Worm (Caenorhabditis elegans) whole organism, L4 larva: ENCODE results near the gene vps-36.

Experiments used
- F10B5.3 ChIP-seq: sonication (generic microtip); optimal IDR thresholded peaks from 2 replicates; lab custom pipeline; 2016; ENCODE audit warnings: mild to moderate bottlenecking, missing genetic modification characterization, missing compliant biosample characterization
- ZK546.5 ChIP-seq, 2 experiments: sonication (generic microtip); optimal IDR thresholded peaks; 2 replicates each; lab custom pipeline; 2017; ENCODE audit warnings: missing biosample characterization in 2 of 2, missing genetic modification characterization in 2 of 2
- daf-8 ChIP-seq: fragments of 200-800 bp; sonication (Bioruptor generic); IDR thresholded peaks from 2 replicates; pipeline ENCODE4 v1.3.6; 2022; ENCODE audit warnings: missing genetic modification characterization, missing compliant biosample characterization
- fkh-10 ChIP-seq: fragments of 150-350 bp; optimal IDR thresholded peaks from 2 replicates; lab custom pipeline; 2014; ENCODE audit warnings: missing biosample characterization, missing genetic modification reagents, missing genetic modification characterization
- nhr-25 ChIP-seq: sonication (generic microtip); optimal IDR thresholded peaks from 2 replicates; lab custom pipeline; 2017; ENCODE audit warnings: missing genetic modification characterization, mild to moderate bottlenecking, missing compliant biosample characterization, antibody characterized with exemption, moderate library complexity, borderline replicate concordance; ENCODE audit not compliant: insufficient read depth
- pqm-1 ChIP-seq: sonication (generic microtip); optimal IDR thresholded peaks from 2 replicates; lab custom pipeline; 2017; ENCODE audit warnings: missing biosample characterization, missing genetic modification characterization
- ztf-11 ChIP-seq: fragments of 150-350 bp; optimal IDR thresholded peaks from 2 replicates; lab custom pipeline; 2014; ENCODE audit warnings: missing biosample characterization, missing genetic modification characterization

- TF ChIP-seq F10B5.3 (no peak), pqm-1 (tag; lab: Kevin White, UChicago) (no peak), daf-8 (GFP tag; lab: Robert Waterston, UW) (no peak), nhr-25 (tag; lab: Kevin White, UChicago) (no peak), fkh-10 (GFP tag; lab: Kevin White, UChicago) (no peak), ztf-11 (tag; lab: Kevin White, UChicago) (no peak), ZK546.5 (tag; optimal IDR thresholded peaks at IDR 0.05; lab: Kevin White, UChicago) (no peak)
Measured at ce11 chrV:10923229-10923628, 37.2 kb downstream of the vps-36 start, which contains the start of gene F58B4.7.
